Worm (Caenorhabditis elegans) whole organism, early embryonic: ENCODE measurements around the gene R10D12.13.

Experiments used
- ama-1 ChIP-seq: fragments of 150-350 bp; optimal IDR thresholded peaks from 2 replicates; lab custom pipeline; 2014
- hnd-1 ChIP-seq: sonication (generic microtip); optimal IDR thresholded peaks from 2 replicates; lab custom pipeline; 2016; ENCODE audit warnings: missing genetic modification characterization, missing compliant biosample characterization
- tbx-37 ChIP-seq: fragments of 200-800 bp; sonication (Bioruptor generic); conservative IDR thresholded peaks from 2 replicates; pipeline ENCODE4 v1.3.6; 2022; ENCODE audit warnings: missing genetic modification reagents, missing genetic modification characterization, missing compliant biosample characterization

ce11 chrV:13923851-13924250, 38.4 kb upstream of the R10D12.13 start, which contains the start of gene srxa-11:
- TF ChIP-seq ama-1 (lab: Kevin White, UChicago), result no peak
- TF ChIP-seq tbx-37 (GFP tag; lab: Robert Waterston, UW), result no peak
- no peak for TF ChIP-seq hnd-1
